Fruit fly (Drosophila melanogaster) whole organism, wandering third instar larva: Measurements from ENCODE around the gene Notum.
A peak's percentile ranks its signal among the peaks of the same experiment; 100 is the strongest.

Source experiments
- Abd-B ChIP-seq: fragments of >200 bp; optimal IDR thresholded peaks from 2 replicates; lab custom pipeline; 2017; ENCODE audit warnings: missing biosample characterization, missing genetic modification characterization
- CG32264 ChIP-seq: fragments of 200-800 bp; sonication (Bioruptor generic); optimal IDR thresholded peaks from 2 replicates; lab custom pipeline; 2016; ENCODE audit warnings: missing biosample characterization, missing genetic modification characterization
- Hr78 ChIP-seq: fragments of >200 bp; optimal IDR thresholded peaks from 2 replicates; lab custom pipeline; 2017; ENCODE audit warnings: missing biosample characterization, missing genetic modification characterization
- Jra ChIP-seq: sonication (Bioruptor generic); optimal IDR thresholded peaks from 2 replicates; lab custom pipeline; 2016; ENCODE audit warnings: missing biosample characterization, missing genetic modification characterization
- OdsH ChIP-seq: fragments of 200-800 bp; sonication (Bioruptor generic); optimal IDR thresholded peaks from 2 replicates; lab custom pipeline; 2016; ENCODE audit warnings: missing biosample characterization, mild to moderate bottlenecking, missing genetic modification characterization
- Sp1 ChIP-seq: fragments of 200-800 bp; sonication (Bioruptor generic); optimal IDR thresholded peaks from 3 replicates; lab custom pipeline; 2019; ENCODE audit warnings: missing biosample characterization, mild to moderate bottlenecking, missing genetic modification characterization, moderate library complexity
- h ChIP-seq: fragments of 200-800 bp; sonication (Bioruptor generic); optimal IDR thresholded peaks from 3 replicates; lab custom pipeline; 2016; ENCODE audit warnings: missing biosample characterization, mild to moderate bottlenecking, missing genetic modification characterization
- psq ChIP-seq: fragments of 200-800 bp; sonication (Bioruptor generic); optimal IDR thresholded peaks from 3 replicates; lab custom pipeline; 2017; ENCODE audit warnings: missing biosample characterization, mild to moderate bottlenecking, missing genetic modification characterization, moderate library complexity

DNA sequence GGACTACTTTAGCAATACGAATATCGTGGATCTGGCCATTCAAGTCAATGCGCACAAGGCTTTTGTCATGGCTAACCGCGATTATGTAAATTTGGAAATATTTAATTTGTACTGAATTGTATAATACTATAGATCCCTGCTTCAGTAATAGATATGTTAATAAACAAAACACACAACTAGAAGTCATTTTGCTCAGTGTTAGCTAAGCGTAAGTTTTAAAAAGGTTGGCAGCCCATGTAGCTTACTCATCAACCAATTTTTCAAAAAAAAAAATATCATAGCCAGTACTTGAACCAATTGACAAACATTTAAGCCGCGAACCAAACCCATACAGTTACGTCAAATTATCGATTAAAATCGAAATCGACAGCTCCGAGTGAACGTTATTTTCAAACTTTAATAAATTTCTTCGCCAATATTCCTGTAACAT lies 13.8 kb downstream of the Notum start:
- TF ChIP-seq CG32264 (GFP tag; lab: Kevin White, UChicago) (peak; percentile 31), h (GFP tag; lab: Kevin White, UChicago) (peak; percentile 70), psq (GFP tag; lab: Kevin White, UChicago) (peak; percentile 21), Jra (GFP tag; lab: Kevin White, UChicago) (peak; percentile 52), Sp1 (GFP tag; lab: Kevin White, UChicago) (peak; percentile 47), Hr78 (GFP tag; lab: Kevin White, UChicago) (no peak), Abd-B (no peak), OdsH (GFP tag; lab: Kevin White, UChicago) (peak; percentile 51)
